Fruit fly (Drosophila melanogaster): ENCODE results near the gene CG8892.

The CG8892 gene

dm6 chr2L:4942257-4942792 lies 39.1 kb downstream of the CG8892 start, which contains the start of gene synr:
TSS of gene synr (plus strand) at chr2L:4942742.
- TF ChIP-seq EcR (GFP tag; optimal IDR thresholded peaks at IDR 0.05) (no peak), usp (GFP tag; optimal IDR thresholded peaks at IDR 0.05) (no peak), pan (optimal IDR thresholded peaks at IDR 0.05) (no peak), psq (optimal IDR thresholded peaks at IDR 0.05) (no peak), CG8478 (optimal IDR thresholded peaks at IDR 0.05) (no peak)

dm6 chr2L:4937060-4937459 lies 44.3 kb downstream of the CG8892 start, which contains the start of gene Sgs1:
TSS of gene Sgs1 (plus strand) at chr2L:4937409.
- no peak for TF ChIP-seq CG8478 (optimal IDR thresholded peaks at IDR 0.05)
- no peak for TF ChIP-seq usp (GFP tag; optimal IDR thresholded peaks at IDR 0.05)
- TF ChIP-seq pan (optimal IDR thresholded peaks at IDR 0.05): no peak
- TF ChIP-seq Dll (optimal IDR thresholded peaks at IDR 0.05): no peak
- TF ChIP-seq psq (optimal IDR thresholded peaks at IDR 0.05): no peak
- TF ChIP-seq EcR (GFP tag; optimal IDR thresholded peaks at IDR 0.05): no peak

dm6 chr2L:4936325-4936869 lies 45.0 kb downstream of the CG8892 start, which contains the start of gene hoe2:
TSS of gene hoe2 (minus strand) at chr2L:4936450.
- no peak for TF ChIP-seq usp (GFP tag; optimal IDR thresholded peaks at IDR 0.05)

dm6 chr2L:4932284-4932683 lies 49.1 kb downstream of the CG8892 start, which contains the start of gene hoe1:
TSS of gene hoe1 (minus strand) at chr2L:4932384.
- TF ChIP-seq pan (optimal IDR thresholded peaks at IDR 0.05) (no peak), usp (GFP tag; optimal IDR thresholded peaks at IDR 0.05) (no peak), psq (optimal IDR thresholded peaks at IDR 0.05) (no peak), Dll (optimal IDR thresholded peaks at IDR 0.05) (no peak), EcR (GFP tag; optimal IDR thresholded peaks at IDR 0.05) (no peak), CG8478 (optimal IDR thresholded peaks at IDR 0.05) (no peak)

- TF ChIP-seq pan (optimal IDR thresholded peaks at IDR 0.05) (no peak), psq (optimal IDR thresholded peaks at IDR 0.05) (no peak), EcR (GFP tag; optimal IDR thresholded peaks at IDR 0.05) (no peak), Dll (optimal IDR thresholded peaks at IDR 0.05) (no peak), CG8478 (optimal IDR thresholded peaks at IDR 0.05) (no peak), usp (GFP tag; optimal IDR thresholded peaks at IDR 0.05) (no peak)
These were observed 50.9 kb downstream of the CG8892 start for dm6 chr2L:4930541-4930940.

Measured in whole organism.